Fruit fly (Drosophila melanogaster) whole organism, embryonic: ENCODE measurements around the gene shv.

Experiments
- CG10209 ChIP-seq: fragments of 200-800 bp; sonication (Bioruptor generic); optimal IDR thresholded peaks from 3 replicates; lab custom pipeline; 2017; ENCODE audit warnings: missing biosample characterization, mild to moderate bottlenecking, missing genetic modification characterization, missing genetic modification reagents
- CG12104 ChIP-seq: fragments of 200-800 bp; sonication (Bioruptor generic); optimal IDR thresholded peaks from 3 replicates; lab custom pipeline; 2016; ENCODE audit warnings: missing biosample characterization, missing genetic modification characterization
- CG12299 ChIP-seq: fragments of 200-800 bp; sonication (Bioruptor generic); optimal IDR thresholded peaks from 2 replicates; lab custom pipeline; 2018; ENCODE audit warnings: missing biosample characterization, mild to moderate bottlenecking, missing genetic modification characterization
- CG13296 ChIP-seq: fragments of 200-800 bp; sonication (Bioruptor generic); optimal IDR thresholded peaks from 3 replicates; lab custom pipeline; 2018; ENCODE audit warnings: missing biosample characterization, mild to moderate bottlenecking, missing genetic modification characterization
- CG14965 ChIP-seq: fragments of 200-800 bp; sonication (Bioruptor generic); optimal IDR thresholded peaks from 2 replicates; lab custom pipeline; 2016; ENCODE audit warnings: missing biosample characterization, missing genetic modification characterization, borderline replicate concordance
- CG15011 ChIP-seq: fragments of 200-800 bp; sonication (Bioruptor generic); optimal IDR thresholded peaks from 3 replicates; lab custom pipeline; 2018; ENCODE audit warnings: missing biosample characterization, mild to moderate bottlenecking, missing genetic modification characterization
- CG15601 ChIP-seq: fragments of 200-800 bp; sonication (Bioruptor generic); optimal IDR thresholded peaks from 3 replicates; lab custom pipeline; 2019; ENCODE audit warnings: missing biosample characterization, mild to moderate bottlenecking, missing genetic modification characterization, moderate library complexity
- CG16779 ChIP-seq: fragments of 200-800 bp; sonication (Bioruptor generic); IDR thresholded peaks from 2 replicates; pipeline ENCODE4 v1.3.6; 2022; ENCODE audit warnings: missing biosample characterization, missing genetic modification characterization
- CG17568 ChIP-seq: fragments of 200-800 bp; sonication (Bioruptor generic); optimal IDR thresholded peaks from 2 replicates; lab custom pipeline; 2018; ENCODE audit warnings: missing biosample characterization, mild to moderate bottlenecking, missing genetic modification characterization, moderate library complexity
- CG31388 ChIP-seq: fragments of 200-800 bp; sonication (Bioruptor generic); optimal IDR thresholded peaks from 2 replicates; lab custom pipeline; 2016; ENCODE audit warnings: missing biosample characterization, missing genetic modification characterization
- CG3838 ChIP-seq: fragments of 200-800 bp; sonication (Bioruptor generic); optimal IDR thresholded peaks from 3 replicates; lab custom pipeline; 2016; ENCODE audit warnings: missing biosample characterization, missing genetic modification characterization
- CG4328 ChIP-seq: fragments of 200-800 bp; sonication (Bioruptor generic); optimal IDR thresholded peaks from 3 replicates; lab custom pipeline; 2017; ENCODE audit warnings: missing biosample characterization, missing genetic modification reagents, missing genetic modification characterization
- CG43689 ChIP-seq: fragments of 200-800 bp; sonication (Bioruptor generic); IDR thresholded peaks from 2 replicates; pipeline ENCODE4 v1.3.6; 2022; ENCODE audit warnings: missing biosample characterization, missing genetic modification characterization
- CG4820 ChIP-seq: fragments of 200-800 bp; sonication (Bioruptor generic); optimal IDR thresholded peaks from 3 replicates; lab custom pipeline; 2016; ENCODE audit warnings: missing biosample characterization, missing genetic modification characterization
- CG5245 ChIP-seq: fragments of 200-800 bp; sonication (Bioruptor generic); optimal IDR thresholded peaks from 3 replicates; lab custom pipeline; 2016; ENCODE audit warnings: missing biosample characterization, missing genetic modification characterization
- CG6654 ChIP-seq: fragments of 200-800 bp; sonication (Bioruptor generic); optimal IDR thresholded peaks from 2 replicates; lab custom pipeline; 2017; ENCODE audit warnings: missing biosample characterization, mild to moderate bottlenecking, missing genetic modification characterization
- CG9437 ChIP-seq: fragments of 200-800 bp; sonication (Bioruptor generic); optimal IDR thresholded peaks from 2 replicates; lab custom pipeline; 2018; ENCODE audit warnings: missing biosample characterization, mild to moderate bottlenecking, missing genetic modification characterization
- CG9797 ChIP-seq: fragments of 200-800 bp; sonication (Bioruptor generic); optimal IDR thresholded peaks from 3 replicates; lab custom pipeline; 2018; ENCODE audit warnings: missing biosample characterization, mild to moderate bottlenecking, missing genetic modification characterization
- CoRest ChIP-seq: fragments of 200-800 bp; sonication (Bioruptor generic); optimal IDR thresholded peaks from 3 replicates; lab custom pipeline; 2018; ENCODE audit warnings: missing biosample characterization, mild to moderate bottlenecking, missing genetic modification characterization, moderate library complexity
- Dfd ChIP-seq, 2 experiments: fragments of >200 bp; optimal IDR thresholded peaks; 2 replicates each; lab custom pipeline; 2017; ENCODE audit warnings: missing biosample characterization in 2 of 2, missing genetic modification characterization in 2 of 2
- Doc2 ChIP-seq: fragments of 200-800 bp; sonication (Bioruptor generic); IDR thresholded peaks from 2 replicates; pipeline ENCODE4 v1.3.6; 2022; ENCODE audit warnings: missing biosample characterization, missing genetic modification characterization
- HLH54F ChIP-seq: fragments of 200-800 bp; sonication (Bioruptor generic); optimal IDR thresholded peaks from 3 replicates; lab custom pipeline; 2016; ENCODE audit warnings: missing biosample characterization, missing genetic modification characterization
- Hr3 ChIP-seq: fragments of 200-800 bp; sonication (Bioruptor generic); optimal IDR thresholded peaks from 3 replicates; lab custom pipeline; 2016; ENCODE audit warnings: missing biosample characterization, missing genetic modification characterization
- Hr51 ChIP-seq, 2 experiments: fragments of 200-800 bp; sonication (Bioruptor generic); optimal IDR thresholded peaks; 2 replicates in 1 of 2; 3 replicates in 1 of 2; lab custom pipeline; 2016 to 2018; ENCODE audit warnings: missing biosample characterization in 2 of 2, missing genetic modification characterization in 2 of 2, mild to moderate bottlenecking in 1 of 2, moderate library complexity in 1 of 2
- MBD-R2 ChIP-seq: fragments of 200-800 bp; sonication (Bioruptor generic); IDR thresholded peaks from 2 replicates; pipeline ENCODE4 v1.3.6; 2022; ENCODE audit warnings: missing biosample characterization, missing genetic modification characterization
- Max ChIP-seq: fragments of 200-800 bp; sonication (Bioruptor generic); optimal IDR thresholded peaks from 2 replicates; lab custom pipeline; 2016; ENCODE audit warnings: missing biosample characterization, mild to moderate bottlenecking, missing genetic modification characterization
- Neu2 ChIP-seq: fragments of 200-800 bp; sonication (Bioruptor generic); optimal IDR thresholded peaks from 3 replicates; lab custom pipeline; 2016; ENCODE audit warnings: missing biosample characterization, missing genetic modification characterization, borderline replicate concordance
- Oli ChIP-seq: fragments of 200-800 bp; sonication (Bioruptor generic); optimal IDR thresholded peaks from 2 replicates; lab custom pipeline; 2018; ENCODE audit warnings: missing biosample characterization, mild to moderate bottlenecking, missing genetic modification characterization, moderate library complexity
- Ptx1 ChIP-seq: fragments of 200-800 bp; sonication (Bioruptor generic); IDR thresholded peaks from 2 replicates; pipeline ENCODE4 v1.3.6; 2022; ENCODE audit warnings: missing biosample characterization, missing genetic modification characterization
- Xrp1 ChIP-seq: fragments of 200-800 bp; sonication (Bioruptor generic); IDR thresholded peaks from 2 replicates; pipeline ENCODE4 v1.3.6; 2022; ENCODE audit warnings: missing biosample characterization, missing genetic modification characterization
- ase ChIP-seq: fragments of 200-800 bp; sonication (Bioruptor generic); IDR thresholded peaks from 3 replicates; pipeline ENCODE4 v1.3.6; 2022; ENCODE audit warnings: missing biosample characterization, missing genetic modification characterization
- caup ChIP-seq: fragments of 200-800 bp; sonication (Bioruptor generic); optimal IDR thresholded peaks from 3 replicates; lab custom pipeline; 2017; ENCODE audit warnings: missing biosample characterization, mild to moderate bottlenecking, missing genetic modification characterization, moderate library complexity; ENCODE audit not compliant: severe bottlenecking
- cg ChIP-seq: fragments of 200-800 bp; sonication (Bioruptor generic); optimal IDR thresholded peaks from 3 replicates; lab custom pipeline; 2019; ENCODE audit warnings: missing biosample characterization, mild to moderate bottlenecking, missing genetic modification characterization, moderate library complexity
- crc ChIP-seq: fragments of 200-800 bp; sonication (Bioruptor generic); optimal IDR thresholded peaks from 2 replicates; lab custom pipeline; 2016; ENCODE audit warnings: missing biosample characterization, missing genetic modification characterization
- dati ChIP-seq: fragments of 200-800 bp; sonication (Bioruptor generic); IDR thresholded peaks from 2 replicates; pipeline ENCODE4 v1.3.6; 2022; ENCODE audit warnings: missing biosample characterization, missing genetic modification characterization
- disco-r ChIP-seq: fragments of 200-800 bp; sonication (Bioruptor generic); optimal IDR thresholded peaks from 2 replicates; lab custom pipeline; 2016; ENCODE audit warnings: missing biosample characterization, missing genetic modification characterization
- dmrt99B ChIP-seq: fragments of 200-800 bp; sonication (Bioruptor generic); optimal IDR thresholded peaks from 2 replicates; lab custom pipeline; 2018; ENCODE audit warnings: missing biosample characterization, mild to moderate bottlenecking, missing genetic modification characterization, moderate library complexity
- gfzf ChIP-seq: fragments of 200-800 bp; sonication (Bioruptor generic); optimal IDR thresholded peaks from 2 replicates; lab custom pipeline; 2016; ENCODE audit warnings: missing biosample characterization, mild to moderate bottlenecking, missing genetic modification characterization, moderate library complexity
- inv ChIP-seq: fragments of 200-800 bp; sonication (Bioruptor generic); IDR thresholded peaks from 2 replicates; pipeline ENCODE4 v1.3.6; 2022; ENCODE audit warnings: missing biosample characterization, missing genetic modification characterization; ENCODE audit not compliant: partially characterized antibody
- pfk ChIP-seq: fragments of 200-800 bp; sonication (Bioruptor generic); optimal IDR thresholded peaks from 2 replicates; lab custom pipeline; 2018; ENCODE audit warnings: missing biosample characterization, mild to moderate bottlenecking, missing genetic modification characterization, moderate library complexity
- pnt ChIP-seq: fragments of 200-800 bp; sonication (Bioruptor generic); optimal IDR thresholded peaks from 3 replicates; lab custom pipeline; 2016; ENCODE audit warnings: missing biosample characterization, missing genetic modification characterization
- repo ChIP-seq: fragments of 200-800 bp; sonication (Bioruptor generic); optimal IDR thresholded peaks from 2 replicates; lab custom pipeline; 2016; ENCODE audit warnings: missing biosample characterization, missing genetic modification characterization
- seq ChIP-seq: fragments of 200-800 bp; sonication (Bioruptor generic); IDR thresholded peaks from 2 replicates; pipeline ENCODE4 v1.3.6; 2022; ENCODE audit warnings: missing biosample characterization, missing genetic modification characterization
- sna ChIP-seq: fragments of 200-800 bp; sonication (Bioruptor generic); IDR thresholded peaks from 2 replicates; pipeline ENCODE4 v1.3.6; 2022; ENCODE audit warnings: missing biosample characterization, missing genetic modification characterization; ENCODE audit not compliant: partially characterized antibody
- so ChIP-seq: fragments of 200-800 bp; sonication (Bioruptor generic); IDR thresholded peaks from 3 replicates; pipeline ENCODE4 v1.3.6; 2022; ENCODE audit warnings: missing biosample characterization, missing genetic modification characterization
- sr ChIP-seq: fragments of 200-800 bp; sonication (Bioruptor generic); IDR thresholded peaks from 3 replicates; pipeline ENCODE4 v1.3.6; 2022; ENCODE audit warnings: missing biosample characterization, missing genetic modification characterization
- vfl ChIP-seq: fragments of 200-800 bp; sonication (Bioruptor generic); optimal IDR thresholded peaks from 2 replicates; lab custom pipeline; 2016; ENCODE audit warnings: missing biosample characterization, missing genetic modification characterization
- wdn ChIP-seq: fragments of 200-800 bp; sonication (Bioruptor generic); IDR thresholded peaks from 2 replicates; pipeline ENCODE4 v1.3.6; 2022; ENCODE audit warnings: missing biosample characterization, missing genetic modification characterization
- zen2 ChIP-seq: fragments of 200-800 bp; sonication (Bioruptor generic); IDR thresholded peaks from 3 replicates; pipeline ENCODE4 v1.3.6; 2022; ENCODE audit warnings: missing biosample characterization, missing genetic modification characterization; ENCODE audit not compliant: partially characterized antibody

The shv gene

dm6 chr2L:429680-430484 lies 23.0 kb upstream of the shv start (continued):
- TF ChIP-seq repo (GFP tag; lab: Kevin White, UChicago) (no peak), CG12299 (tag; lab: Kevin White, UChicago) (peak; percentile 5), CG9437 (GFP tag; lab: Kevin White, UChicago) (no peak), disco-r (GFP tag; lab: Kevin White, UChicago) (no peak), Oli (tag; lab: Kevin White, UChicago) (peak; percentile 8), CG31388 (no peak), Xrp1 (GFP tag; lab: Robert Waterston, UW) (peak; percentile 84), zen2 (GFP tag; lab: Robert Waterston, UW) (no peak), dati (GFP tag; lab: Robert Waterston, UW) (no peak), cg (GFP tag; lab: Kevin White, UChicago) (no peak), caup (GFP tag; lab: Kevin White, UChicago) (no peak), CG9797 (GFP tag; lab: Kevin White, UChicago) (no peak), CG10209 (GFP tag; lab: Kevin White, UChicago) (peak; percentile 20), ase (GFP tag; lab: Robert Waterston, UW) (no peak), pnt (GFP tag; lab: Kevin White, UChicago) (peak; percentile 48), CG43689 (GFP tag; lab: Robert Waterston, UW) (no peak), CG4820 (GFP tag; lab: Kevin White, UChicago) (peak; percentile 23), gfzf (GFP tag; lab: Kevin White, UChicago) (no peak), so (no peak), sr (GFP tag; lab: Robert Waterston, UW) (no peak), Doc2 (GFP tag; lab: Robert Waterston, UW) (no peak), Hr3 (GFP tag; lab: Kevin White, UChicago) (peak; percentile 14), CG5245 (GFP tag; lab: Kevin White, UChicago) (no peak), MBD-R2 (GFP tag; lab: Robert Waterston, UW) (0 out of 2 replicates have a peak, but pooled peaks have one; percentile 12), CG15011 (no peak), inv (GFP tag; lab: Robert Waterston, UW) (no peak), sna (GFP tag; lab: Robert Waterston, UW) (no peak), Neu2 (GFP tag; lab: Kevin White, UChicago) (no peak), CG16779 (no peak), CG15601 (tag; lab: Kevin White, UChicago) (peak; percentile 49), pfk (GFP tag; lab: Kevin White, UChicago) (no peak), CG12104 (GFP tag; lab: Kevin White, UChicago) (no peak), Hr51 (GFP tag; optimal IDR thresholded peaks at IDR 0.05; lab: Kevin White, UChicago) (peak in 1 of 2 experiments; percentile 39), CG13296 (GFP tag; lab: Kevin White, UChicago) (no peak), Max (GFP tag; lab: Kevin White, UChicago) (peak; percentile 44), crc (GFP tag; lab: Kevin White, UChicago) (peak; percentile 23), CG14965 (GFP tag; lab: Kevin White, UChicago) (no peak), CG17568 (GFP tag; lab: Kevin White, UChicago) (no peak), CG3838 (GFP tag; lab: Kevin White, UChicago) (no peak), HLH54F (GFP tag; lab: Kevin White, UChicago) (peak; percentile 37), vfl (peak; percentile 59), CoRest (peak; percentile 42), seq (GFP tag; lab: Robert Waterston, UW) (no peak), Ptx1 (0 out of 2 replicates have a peak, but pooled peaks have one; percentile 27), wdn (no peak), CG4328 (GFP tag; lab: Kevin White, UChicago) (no peak), dmrt99B (peak; percentile 25), CG6654 (GFP tag; lab: Kevin White, UChicago) (no peak), Dfd (GFP tag; optimal IDR thresholded peaks at IDR 0.05; lab: Kevin White, UChicago) (no peak)
